Worm (Caenorhabditis elegans) whole organism, L2 larva: ENCODE data around the gene W09C2.10.

ENCODE experiments used
- F13H6.1 ChIP-seq: sonication (generic microtip); optimal IDR thresholded peaks from 2 replicates; lab custom pipeline; 2016; ENCODE audit warnings: missing genetic modification characterization, missing compliant biosample characterization
- R02D3.7 ChIP-seq: fragments of 150-350 bp; optimal IDR thresholded peaks from 2 replicates; lab custom pipeline; 2014; ENCODE audit warnings: missing biosample characterization, missing genetic modification characterization
- ama-1 ChIP-seq: fragments of 150-350 bp; optimal IDR thresholded peaks from 2 replicates; lab custom pipeline; 2018; ENCODE audit warnings: inconsistent platforms
- ceh-82 ChIP-seq: fragments of 150-350 bp; optimal IDR thresholded peaks from 2 replicates; lab custom pipeline; 2014; ENCODE audit warnings: missing biosample characterization, missing genetic modification characterization
- elt-3 ChIP-seq: sonication (generic microtip); optimal IDR thresholded peaks from 2 replicates; lab custom pipeline; 2017; ENCODE audit warnings: missing biosample characterization, missing genetic modification characterization
- lin-39 ChIP-seq: fragments of 150-350 bp; optimal IDR thresholded peaks from 2 replicates; lab custom pipeline; 2014; ENCODE audit warnings: missing biosample characterization, missing genetic modification reagents, missing genetic modification characterization
- mdl-1 ChIP-seq, 2 experiments: fragments of 150-350 bp in 1 of 2; sonication (generic microtip) in 1 of 2; optimal IDR thresholded peaks; 2 replicates each; lab custom pipeline; 2017; ENCODE audit warnings: missing biosample characterization in 2 of 2, missing genetic modification characterization in 2 of 2
- nhr-11 ChIP-seq: fragments of 150-350 bp; optimal IDR thresholded peaks from 2 replicates; lab custom pipeline; 2014; ENCODE audit warnings: missing biosample characterization, missing genetic modification characterization
- nhr-6 ChIP-seq: fragments of 150-350 bp; optimal IDR thresholded peaks from 2 replicates; lab custom pipeline; 2014; ENCODE audit warnings: missing biosample characterization, missing genetic modification characterization
- unc-39 ChIP-seq: fragments of 150-350 bp; optimal IDR thresholded peaks from 2 replicates; lab custom pipeline; 2014; ENCODE audit warnings: missing biosample characterization, missing genetic modification characterization

- TF ChIP-seq R02D3.7 (tag; lab: Kevin White, UChicago), result no peak
- TF ChIP-seq F13H6.1, result no peak
- TF ChIP-seq ama-1, result no peak
- TF ChIP-seq nhr-11 (tag; lab: Kevin White, UChicago), result no peak
- no peak for TF ChIP-seq nhr-6 (tag; lab: Kevin White, UChicago)
- TF ChIP-seq ceh-82 (tag; lab: Kevin White, UChicago), result no peak
- no peak for TF ChIP-seq mdl-1 (tag; optimal IDR thresholded peaks at IDR 0.05; lab: Kevin White, UChicago)
- TF ChIP-seq lin-39 (tag; lab: Kevin White, UChicago), result no peak
- TF ChIP-seq elt-3 (tag; lab: Kevin White, UChicago), result no peak
- no peak for TF ChIP-seq unc-39 (tag; lab: Kevin White, UChicago)
Observed at ce11 chrIV:9641925-9642324, 17.0 kb upstream of the W09C2.10 start, which contains the start of gene del-2.
